Worm (Caenorhabditis elegans): Measurements from ENCODE around the gene srd-25.

DNA sequence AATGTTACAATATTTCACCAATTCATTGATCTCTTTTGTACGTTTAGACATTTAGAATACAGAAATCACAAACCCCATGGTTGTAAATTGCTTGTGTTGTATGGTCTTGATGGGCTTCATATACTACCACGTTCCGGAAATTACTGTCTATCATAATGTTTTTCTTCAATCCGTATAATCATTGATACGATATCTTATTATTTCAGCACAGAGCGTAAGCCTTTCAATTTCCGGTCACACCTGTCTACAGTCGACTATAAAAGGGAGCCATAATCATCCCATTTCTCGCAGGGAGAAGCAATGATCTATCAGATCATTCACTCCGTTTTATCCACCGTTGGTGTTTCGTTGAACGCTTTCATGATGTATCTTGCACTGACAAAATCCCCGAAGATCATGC, 2.3 kb upstream of the srd-25 start, which contains the start of gene srd-30:
- TF ChIP-seq ama-1 (optimal IDR thresholded peaks at IDR 0.05) (no peak), hnd-1 (tag; optimal IDR thresholded peaks at IDR 0.05) (no peak), ceh-36 (tag; optimal IDR thresholded peaks at IDR 0.05) (no peak), tra-4 (tag; optimal IDR thresholded peaks at IDR 0.05) (no peak), sea-1 (GFP tag; conservative IDR thresholded peaks at IDR 0.05) (no peak), hmbx-1 (tag; optimal IDR thresholded peaks at IDR 0.05) (no peak), hmg-4 (GFP tag; optimal IDR thresholded peaks at IDR 0.05) (no peak), tbx-11 (GFP tag; IDR thresholded peaks at IDR 0.05) (no peak), ceh-13 (GFP tag; optimal IDR thresholded peaks at IDR 0.05) (no peak), scrt-1 (GFP tag; IDR thresholded peaks at IDR 0.05) (no peak), F13C5.2 (tag; optimal IDR thresholded peaks at IDR 0.05) (no peak), tbx-37 (GFP tag; conservative IDR thresholded peaks at IDR 0.05) (no peak), ets-7 (tag; optimal IDR thresholded peaks at IDR 0.05) (no peak), flt-1 (GFP tag; IDR thresholded peaks at IDR 0.05) (no peak)
